Worm (Caenorhabditis elegans) whole organism, late embryonic: ENCODE data around the gene pdzd-8.

ENCODE experiments used
- C08G9.2 ChIP-seq: sonication (generic microtip); optimal IDR thresholded peaks from 2 replicates; lab custom pipeline; 2016; ENCODE audit warnings: mild to moderate bottlenecking, missing genetic modification characterization, moderate library complexity, missing compliant biosample characterization
- C38D4.7 ChIP-seq: fragments of 200-800 bp; sonication (Bioruptor generic); optimal IDR thresholded peaks from 2 replicates; lab custom pipeline; 2018; ENCODE audit warnings: mild to moderate bottlenecking, missing genetic modification characterization, moderate library complexity, missing compliant biosample characterization
- F13H6.1 ChIP-seq: sonication (generic microtip); optimal IDR thresholded peaks from 2 replicates; lab custom pipeline; 2016; ENCODE audit warnings: missing genetic modification characterization, missing compliant biosample characterization
- K02D7.2 ChIP-seq: sonication (generic microtip); optimal IDR thresholded peaks from 2 replicates; lab custom pipeline; 2017; ENCODE audit warnings: mild to moderate bottlenecking, missing genetic modification characterization, missing compliant biosample characterization
- K09A11.1 ChIP-seq: sonication (generic microtip); optimal IDR thresholded peaks from 2 replicates; lab custom pipeline; 2017; ENCODE audit warnings: antibody characterized with exemption, mild to moderate bottlenecking, missing genetic modification characterization, missing compliant biosample characterization; ENCODE audit not compliant: insufficient read depth
- Y22D7AL.16 ChIP-seq: sonication (generic microtip); optimal IDR thresholded peaks from 2 replicates; lab custom pipeline; 2016; ENCODE audit warnings: missing genetic modification characterization, missing compliant biosample characterization
- ama-1 ChIP-seq: fragments of 150-350 bp; optimal IDR thresholded peaks from 2 replicates; lab custom pipeline; 2014
- ceh-14 ChIP-seq: sonication (generic microtip); optimal IDR thresholded peaks from 2 replicates; lab custom pipeline; 2016; ENCODE audit warnings: missing genotype, missing genetic modification characterization, missing compliant biosample characterization
- ceh-18 ChIP-seq: sonication (generic microtip); optimal IDR thresholded peaks from 2 replicates; lab custom pipeline; 2016; ENCODE audit warnings: missing genetic modification characterization, missing compliant biosample characterization
- ceh-2 ChIP-seq: sonication (generic microtip); optimal IDR thresholded peaks from 2 replicates; lab custom pipeline; 2016; ENCODE audit warnings: missing genotype, missing genetic modification characterization, missing compliant biosample characterization
- ceh-22 ChIP-seq: sonication (generic microtip); optimal IDR thresholded peaks from 2 replicates; lab custom pipeline; 2017; ENCODE audit warnings: missing biosample characterization, missing genetic modification characterization
- ceh-24 ChIP-seq: sonication (generic microtip); optimal IDR thresholded peaks from 2 replicates; lab custom pipeline; 2016; ENCODE audit warnings: mild to moderate bottlenecking, missing genetic modification characterization, missing compliant biosample characterization
- ceh-30 ChIP-seq: fragments of 150-350 bp; optimal IDR thresholded peaks from 2 replicates; lab custom pipeline; 2014; ENCODE audit warnings: missing biosample characterization, missing genetic modification characterization
- ceh-45 ChIP-seq: fragments of 200-800 bp; sonication (Bioruptor generic); IDR thresholded peaks from 2 replicates; pipeline ENCODE4 v1.3.6; 2022; ENCODE audit warnings: missing genetic modification reagents, missing genetic modification characterization, missing compliant biosample characterization
- ceh-6 ChIP-seq: fragments of 200-800 bp; sonication (Bioruptor generic); optimal IDR thresholded peaks from 2 replicates; lab custom pipeline; 2018; ENCODE audit warnings: mild to moderate bottlenecking, missing genetic modification characterization, missing compliant biosample characterization
- ceh-9 ChIP-seq: sonication (generic microtip); optimal IDR thresholded peaks from 2 replicates; lab custom pipeline; 2016; ENCODE audit warnings: mild to moderate bottlenecking, missing genetic modification characterization, inconsistent platforms, missing compliant biosample characterization
- dmd-4 ChIP-seq: sonication (generic microtip); optimal IDR thresholded peaks from 2 replicates; lab custom pipeline; 2016; ENCODE audit warnings: borderline replicate concordance, missing genetic modification characterization, missing compliant biosample characterization
- dve-1 ChIP-seq: sonication (generic microtip); optimal IDR thresholded peaks from 2 replicates; lab custom pipeline; 2017; ENCODE audit warnings: antibody characterized with exemption, mild to moderate bottlenecking, missing genetic modification characterization, missing compliant biosample characterization
- elt-4 ChIP-seq: sonication (generic microtip); optimal IDR thresholded peaks from 2 replicates; lab custom pipeline; 2016; ENCODE audit warnings: missing genetic modification characterization, missing compliant biosample characterization
- ets-4 ChIP-seq: sonication (generic microtip); optimal IDR thresholded peaks from 2 replicates; lab custom pipeline; 2016; ENCODE audit warnings: missing genetic modification characterization, missing compliant biosample characterization
- fax-1 ChIP-seq: sonication (generic microtip); optimal IDR thresholded peaks from 2 replicates; lab custom pipeline; 2016; ENCODE audit warnings: missing genotype, missing genetic modification characterization, missing compliant biosample characterization
- fkh-10 ChIP-seq: fragments of 150-350 bp; optimal IDR thresholded peaks from 2 replicates; lab custom pipeline; 2014; ENCODE audit warnings: missing biosample characterization, missing genetic modification reagents, missing genetic modification characterization
- fkh-6 ChIP-seq: sonication (generic microtip); optimal IDR thresholded peaks from 2 replicates; lab custom pipeline; 2016; ENCODE audit warnings: missing genetic modification characterization, missing compliant biosample characterization
- gmeb-2 ChIP-seq: sonication (generic microtip); optimal IDR thresholded peaks from 2 replicates; lab custom pipeline; 2016; ENCODE audit warnings: missing genetic modification characterization, inconsistent platforms, missing compliant biosample characterization
- hlh-13 ChIP-seq: fragments of 200-800 bp; sonication (Bioruptor generic); optimal IDR thresholded peaks from 2 replicates; lab custom pipeline; 2018; ENCODE audit warnings: mild to moderate bottlenecking, missing genetic modification characterization, missing compliant biosample characterization
- hlh-30 ChIP-seq: sonication (generic microtip); optimal IDR thresholded peaks from 2 replicates; lab custom pipeline; 2017; ENCODE audit warnings: antibody characterized with exemption, missing genetic modification characterization, missing compliant biosample characterization; ENCODE audit not compliant: insufficient read depth
- hlh-6 ChIP-seq: sonication (generic microtip); optimal IDR thresholded peaks from 2 replicates; lab custom pipeline; 2016; ENCODE audit warnings: missing genotype, missing genetic modification characterization, missing compliant biosample characterization
- hlh-8 ChIP-seq: sonication (generic microtip); optimal IDR thresholded peaks from 2 replicates; lab custom pipeline; 2016; ENCODE audit warnings: missing genotype, missing genetic modification characterization, missing compliant biosample characterization
- lim-6 ChIP-seq: sonication (generic microtip); optimal IDR thresholded peaks from 2 replicates; lab custom pipeline; 2016; ENCODE audit warnings: missing genetic modification characterization, missing compliant biosample characterization
- mec-3 ChIP-seq: sonication (generic microtip); optimal IDR thresholded peaks from 2 replicates; lab custom pipeline; 2016; ENCODE audit warnings: borderline replicate concordance, missing genetic modification characterization, missing compliant biosample characterization
- nhr-11 ChIP-seq: fragments of 150-350 bp; optimal IDR thresholded peaks from 2 replicates; lab custom pipeline; 2014; ENCODE audit warnings: missing biosample characterization, missing genetic modification characterization
- odd-2 ChIP-seq: sonication (generic microtip); optimal IDR thresholded peaks from 2 replicates; lab custom pipeline; 2017; ENCODE audit warnings: antibody characterized with exemption, mild to moderate bottlenecking, missing genetic modification characterization, missing compliant biosample characterization
- pax-1 ChIP-seq: fragments of 150-350 bp; optimal IDR thresholded peaks from 2 replicates; lab custom pipeline; 2014; ENCODE audit warnings: missing biosample characterization, missing genetic modification characterization
- pha-2 ChIP-seq: sonication (generic microtip); optimal IDR thresholded peaks from 2 replicates; lab custom pipeline; 2017; ENCODE audit warnings: mild to moderate bottlenecking, missing genetic modification characterization, missing compliant biosample characterization
- pha-4 ChIP-seq: fragments of 150-350 bp; optimal IDR thresholded peaks from 2 replicates; lab custom pipeline; 2018; ENCODE audit warnings: missing biosample characterization, missing genetic modification reagents, missing genetic modification characterization
- rnt-1 ChIP-seq: sonication (generic microtip); optimal IDR thresholded peaks from 2 replicates; lab custom pipeline; 2016; ENCODE audit warnings: missing genetic modification characterization, missing compliant biosample characterization
- sox-2 ChIP-seq: fragments of 200-800 bp; sonication (Bioruptor generic); IDR thresholded peaks from 2 replicates; pipeline ENCODE4 v1.3.6; 2022; ENCODE audit warnings: missing genetic modification reagents, missing genetic modification characterization, missing compliant biosample characterization
- sox-4 ChIP-seq: sonication (generic microtip); optimal IDR thresholded peaks from 2 replicates; lab custom pipeline; 2017; ENCODE audit warnings: mild to moderate bottlenecking, missing genetic modification characterization, inconsistent platforms, missing compliant biosample characterization
- syd-9 ChIP-seq: sonication (generic microtip); optimal IDR thresholded peaks from 2 replicates; lab custom pipeline; 2016; ENCODE audit warnings: mild to moderate bottlenecking, missing genetic modification characterization, moderate library complexity, missing compliant biosample characterization
- tbx-2 ChIP-seq: sonication (generic microtip); optimal IDR thresholded peaks from 2 replicates; lab custom pipeline; 2016; ENCODE audit warnings: missing genetic modification characterization, missing compliant biosample characterization
- tbx-7 ChIP-seq: sonication (generic microtip); optimal IDR thresholded peaks from 2 replicates; lab custom pipeline; 2016; ENCODE audit warnings: missing genotype, missing genetic modification characterization, missing compliant biosample characterization
- unc-55 ChIP-seq: sonication (generic microtip); optimal IDR thresholded peaks from 2 replicates; lab custom pipeline; 2017; ENCODE audit warnings: missing biosample characterization, missing genetic modification reagents, missing genetic modification characterization
- unc-86 ChIP-seq: sonication (generic microtip); optimal IDR thresholded peaks from 2 replicates; lab custom pipeline; 2016; ENCODE audit warnings: missing genetic modification characterization, missing compliant biosample characterization
- ztf-16 ChIP-seq: sonication (generic microtip); optimal IDR thresholded peaks from 2 replicates; lab custom pipeline; 2017; ENCODE audit warnings: missing genetic modification characterization, missing compliant biosample characterization

Gene pdzd-8

ce11 chrIV:8927093-8927492, 48.2 kb upstream of the pdzd-8 start (continued):
- TF ChIP-seq sox-2 (GFP tag; lab: Robert Waterston, UW): peak; percentile 87; the same call in 1 of the 2 replicates
- no peak for TF ChIP-seq pax-1 (tag; lab: Kevin White, UChicago)
- no peak for TF ChIP-seq elt-4
- TF ChIP-seq sox-4 (tag; lab: Kevin White, UChicago): peak; percentile 98
- peak; percentile 94 for TF ChIP-seq K02D7.2 (tag; lab: Kevin White, UChicago)
- peak; percentile 91 for TF ChIP-seq syd-9 (tag; lab: Kevin White, UChicago)
- peak; percentile 74 for TF ChIP-seq dve-1 (tag; lab: Kevin White, UChicago)
- no peak for TF ChIP-seq nhr-11 (tag; lab: Kevin White, UChicago)
- TF ChIP-seq ets-4 (tag; lab: Kevin White, UChicago): peak; percentile 78
- peak; percentile 89 for TF ChIP-seq mec-3 (tag; lab: Kevin White, UChicago)
- TF ChIP-seq hlh-8 (tag; lab: Kevin White, UChicago): peak; percentile 73
- TF ChIP-seq hlh-30 (tag; lab: Kevin White, UChicago): peak; percentile 94
- no peak for TF ChIP-seq ama-1 (lab: Kevin White, UChicago)
- TF ChIP-seq C38D4.7: peak; percentile 96
- TF ChIP-seq fkh-10 (GFP tag; lab: Kevin White, UChicago): peak; percentile 40
- TF ChIP-seq rnt-1 (tag; lab: Kevin White, UChicago): peak; percentile 86
- TF ChIP-seq fax-1 (tag; lab: Kevin White, UChicago): peak; percentile 87
- peak; percentile 99 for TF ChIP-seq hlh-6 (tag; lab: Kevin White, UChicago)
- TF ChIP-seq dmd-4 (tag; lab: Kevin White, UChicago): peak; percentile 96
- TF ChIP-seq C08G9.2 (tag; lab: Kevin White, UChicago): peak; percentile 92
- TF ChIP-seq tbx-2 (tag; lab: Kevin White, UChicago): peak; percentile 89
- peak; percentile 75 for TF ChIP-seq unc-55
- peak; percentile 95 for TF ChIP-seq ceh-2 (tag; lab: Kevin White, UChicago)
- peak; percentile 95 for TF ChIP-seq F13H6.1 (tag; lab: Kevin White, UChicago)
- peak; percentile 92 for TF ChIP-seq ceh-18
- TF ChIP-seq ceh-14 (tag; lab: Kevin White, UChicago): peak; percentile 93
- TF ChIP-seq ceh-9 (tag; lab: Kevin White, UChicago): peak; percentile 71
- peak; percentile 69 for TF ChIP-seq tbx-7 (tag; lab: Kevin White, UChicago)
- TF ChIP-seq pha-4 (tag; lab: Kevin White, UChicago): no peak
- peak; percentile 96 for TF ChIP-seq ztf-16 (tag; lab: Kevin White, UChicago)
- peak; percentile 96 for TF ChIP-seq hlh-13 (GFP tag; lab: Kevin White, UChicago)
- peak; percentile 90 for TF ChIP-seq fkh-6 (tag; lab: Kevin White, UChicago)
- TF ChIP-seq ceh-22: no peak
- peak; percentile 89 for TF ChIP-seq Y22D7AL.16 (tag; lab: Kevin White, UChicago)
- peak; percentile 77 for TF ChIP-seq ceh-30 (tag; lab: Kevin White, UChicago)
- TF ChIP-seq ceh-24 (tag; lab: Kevin White, UChicago): peak; percentile 91
- TF ChIP-seq lim-6 (tag; lab: Kevin White, UChicago): peak; percentile 80
- TF ChIP-seq ceh-45 (GFP tag; lab: Robert Waterston, UW): peak; percentile 96
- TF ChIP-seq pha-2: peak; percentile 90
- peak; percentile 96 for TF ChIP-seq gmeb-2 (tag; lab: Kevin White, UChicago)
- peak; percentile 97 for TF ChIP-seq unc-86 (tag; lab: Kevin White, UChicago)

ce11 chrIV:8929942-8930492, 45.3 kb upstream of the pdzd-8 start, which contains the start of the genes D1046.18 and slc-25A26:
TSS of gene D1046.18 (plus strand) at chrIV:8930242.
TSS of gene slc-25A26 (plus strand) at chrIV:8930442.
- TF ChIP-seq hlh-13 (GFP tag; lab: Kevin White, UChicago): no peak
- TF ChIP-seq fkh-10 (GFP tag; lab: Kevin White, UChicago): no peak
- TF ChIP-seq K09A11.1: no peak
- no peak for TF ChIP-seq Y22D7AL.16 (tag; lab: Kevin White, UChicago)
- TF ChIP-seq syd-9 (tag; lab: Kevin White, UChicago): no peak
- no peak for TF ChIP-seq F13H6.1 (tag; lab: Kevin White, UChicago)
- no peak for TF ChIP-seq C08G9.2 (tag; lab: Kevin White, UChicago)
- no peak for TF ChIP-seq ceh-6
- no peak for TF ChIP-seq C38D4.7
- no peak for TF ChIP-seq ceh-24 (tag; lab: Kevin White, UChicago)
- TF ChIP-seq lim-6 (tag; lab: Kevin White, UChicago): no peak
- TF ChIP-seq pax-1 (tag; lab: Kevin White, UChicago): no peak
- no peak for TF ChIP-seq odd-2 (tag; lab: Kevin White, UChicago)
